Worm (Caenorhabditis elegans): Measurements from ENCODE around the gene cdk-5.

Gene cdk-5

ce11 chrIII:13418975-13419374 is 47.2 kb downstream of the cdk-5 start:
- TF ChIP-seq mep-1 (tag; optimal IDR thresholded peaks at IDR 0.05): no peak
- TF ChIP-seq nhr-237 (tag; optimal IDR thresholded peaks at IDR 0.05): no peak
- TF ChIP-seq grh-1 (GFP tag; IDR thresholded peaks at IDR 0.05): no peak
- no peak for TF ChIP-seq ceh-90 (tag; optimal IDR thresholded peaks at IDR 0.05)
